Worm (Caenorhabditis elegans): ENCODE results near the gene nit-1.

nit-1 gene

ce11 chrIII:3970395-3970794 is 48.4 kb downstream of the nit-1 start:
- no peak for TF ChIP-seq hrde-1 (tag; optimal IDR thresholded peaks at IDR 0.05; ENCODE audit: borderline replicate concordance)
- no peak for TF ChIP-seq somi-1 (GFP tag; optimal IDR thresholded peaks at IDR 0.05)
- TF ChIP-seq bed-2 (GFP tag; IDR thresholded peaks at IDR 0.05) = no peak
- no peak for TF ChIP-seq egl-44 (GFP tag; IDR thresholded peaks at IDR 0.05)

ce11 chrIII:3972687-3973086 is 50.7 kb downstream of the nit-1 start, which contains the start of gene R10E9.4:
R10E9.4 (minus strand) TSS chrIII:3972787.
- TF ChIP-seq Y79H2A.3 (GFP tag; conservative IDR thresholded peaks at IDR 0.05) = no peak
- no peak for TF ChIP-seq F52B5.7 (tag; optimal IDR thresholded peaks at IDR 0.05)
- no peak for TF ChIP-seq bed-2 (GFP tag; IDR thresholded peaks at IDR 0.05)
- TF ChIP-seq ccch-3 (GFP tag; optimal IDR thresholded peaks at IDR 0.05) = no peak
- TF ChIP-seq gei-17 (GFP tag; optimal IDR thresholded peaks at IDR 0.05) = no peak
- TF ChIP-seq nfyb-1 (GFP tag; IDR thresholded peaks at IDR 0.05) = no peak
- TF ChIP-seq ztf-22 (GFP tag; optimal IDR thresholded peaks at IDR 0.05) = no peak
- no peak for TF ChIP-seq xnd-1 (tag; optimal IDR thresholded peaks at IDR 0.05)
- TF ChIP-seq Y53G8AR.9 (GFP tag; conservative IDR thresholded peaks at IDR 0.05) = no peak
- TF ChIP-seq hmg-20 (GFP tag; IDR thresholded peaks at IDR 0.05) = no peak
- no peak for TF ChIP-seq tbx-9 (tag; optimal IDR thresholded peaks at IDR 0.05; ENCODE audit: borderline replicate concordance)
- no peak for TF ChIP-seq B0336.3 (GFP tag; IDR thresholded peaks at IDR 0.05)
- TF ChIP-seq K12H6.12 (tag; optimal IDR thresholded peaks at IDR 0.05) = no peak
- TF ChIP-seq D2030.7 (GFP tag; IDR thresholded peaks at IDR 0.05) = no peak

Measured in whole organism, young adult.